Worm (Caenorhabditis elegans) whole organism, mixed stage, embryonic: ENCODE measurements around the gene C47E12.9.

Experiments used
- M03D4.4 ChIP-seq: sonication (generic microtip); optimal IDR thresholded peaks from 2 replicates; lab custom pipeline; 2017; ENCODE audit warnings: mild to moderate bottlenecking, missing genetic modification characterization, missing compliant biosample characterization
- bed-3 ChIP-seq: fragments of 200-800 bp; sonication (Bioruptor generic); optimal IDR thresholded peaks from 3 replicates; lab custom pipeline; 2018; ENCODE audit warnings: mild to moderate bottlenecking, missing genetic modification characterization, moderate library complexity, missing compliant biosample characterization
- blmp-1 ChIP-seq: fragments of 150-350 bp; optimal IDR thresholded peaks from 2 replicates; lab custom pipeline; 2014; ENCODE audit warnings: missing biosample characterization, missing genetic modification characterization
- ceh-83 ChIP-seq: fragments of 200-800 bp; sonication (Bioruptor generic); optimal IDR thresholded peaks from 2 replicates; lab custom pipeline; 2018; ENCODE audit warnings: mild to moderate bottlenecking, missing genetic modification characterization, missing compliant biosample characterization
- ces-1 ChIP-seq: fragments of 150-350 bp; optimal IDR thresholded peaks from 2 replicates; lab custom pipeline; 2014; ENCODE audit warnings: missing biosample characterization, missing genetic modification reagents, missing genetic modification characterization
- drap-1 ChIP-seq: fragments of 200-800 bp; sonication (Bioruptor generic); optimal IDR thresholded peaks from 3 replicates; lab custom pipeline; 2018; ENCODE audit warnings: mild to moderate bottlenecking, missing genetic modification characterization, missing compliant biosample characterization
- elt-1 ChIP-seq: sonication (generic microtip); optimal IDR thresholded peaks from 2 replicates; lab custom pipeline; 2017; ENCODE audit warnings: missing genetic modification characterization, mild to moderate bottlenecking, missing compliant biosample characterization, antibody characterized with exemption, moderate library complexity, borderline replicate concordance; ENCODE audit not compliant: insufficient read depth
- elt-3 ChIP-seq: fragments of 150-350 bp; optimal IDR thresholded peaks from 2 replicates; lab custom pipeline; 2014; ENCODE audit warnings: missing biosample characterization, missing genetic modification characterization
- ham-2 ChIP-seq: fragments of 200-800 bp; sonication (Bioruptor generic); optimal IDR thresholded peaks from 2 replicates; lab custom pipeline; 2018; ENCODE audit warnings: mild to moderate bottlenecking, missing genetic modification characterization, missing compliant biosample characterization
- lin-13 ChIP-seq: fragments of 150-350 bp; optimal IDR thresholded peaks from 2 replicates; lab custom pipeline; 2014; ENCODE audit warnings: missing biosample characterization, missing genetic modification characterization
- lin-32 ChIP-seq: fragments of 200-800 bp; sonication (Bioruptor generic); optimal IDR thresholded peaks from 2 replicates; lab custom pipeline; 2018; ENCODE audit warnings: mild to moderate bottlenecking, missing genetic modification characterization, missing compliant biosample characterization
- lsy-2 ChIP-seq: fragments of 150-350 bp; optimal IDR thresholded peaks from 2 replicates; lab custom pipeline; 2014; ENCODE audit warnings: missing biosample characterization, missing genetic modification characterization
- mab-5 ChIP-seq: fragments of 150-350 bp; optimal IDR thresholded peaks from 2 replicates; lab custom pipeline; 2014; ENCODE audit warnings: missing biosample characterization, missing genetic modification characterization
- mep-1 ChIP-seq: fragments of 150-350 bp; optimal IDR thresholded peaks from 2 replicates; lab custom pipeline; 2017; ENCODE audit warnings: missing biosample characterization, missing genetic modification reagents, missing genetic modification characterization, inconsistent platforms
- mls-2 ChIP-seq: sonication (generic microtip); optimal IDR thresholded peaks from 2 replicates; lab custom pipeline; 2016; ENCODE audit warnings: mild to moderate bottlenecking, missing genetic modification characterization, moderate library complexity, missing compliant biosample characterization
- nhr-12 ChIP-seq: fragments of 150-350 bp; optimal IDR thresholded peaks from 2 replicates; lab custom pipeline; 2014; ENCODE audit warnings: missing biosample characterization, missing genetic modification characterization
- nhr-2 ChIP-seq: fragments of 150-350 bp; optimal IDR thresholded peaks from 2 replicates; lab custom pipeline; 2014; ENCODE audit warnings: missing biosample characterization, missing genetic modification characterization
- nhr-237 ChIP-seq: fragments of 150-350 bp; optimal IDR thresholded peaks from 2 replicates; lab custom pipeline; 2014; ENCODE audit warnings: missing biosample characterization, missing genetic modification characterization
- nhr-28 ChIP-seq: fragments of 150-350 bp; optimal IDR thresholded peaks from 2 replicates; lab custom pipeline; 2014; ENCODE audit warnings: missing biosample characterization, missing genetic modification characterization
- nhr-76 ChIP-seq: sonication (generic microtip); optimal IDR thresholded peaks from 2 replicates; lab custom pipeline; 2017; ENCODE audit warnings: missing biosample characterization, missing genetic modification characterization
- pha-4 ChIP-seq: fragments of 150-350 bp; optimal IDR thresholded peaks from 2 replicates; lab custom pipeline; 2018; ENCODE audit warnings: missing biosample characterization, missing genetic modification reagents, missing genetic modification characterization
- sem-2 ChIP-seq: fragments of 200-800 bp; sonication (Bioruptor generic); optimal IDR thresholded peaks from 2 replicates; lab custom pipeline; 2018; ENCODE audit warnings: mild to moderate bottlenecking, missing genetic modification characterization, missing compliant biosample characterization
- snpc-4 ChIP-seq: fragments of 150-350 bp; optimal IDR thresholded peaks from 2 replicates; lab custom pipeline; 2014; ENCODE audit warnings: missing biosample characterization, missing genetic modification characterization
- sptf-1 ChIP-seq: sonication (generic microtip); optimal IDR thresholded peaks from 2 replicates; lab custom pipeline; 2017; ENCODE audit warnings: mild to moderate bottlenecking, missing genetic modification characterization, moderate library complexity, missing compliant biosample characterization
- tbx-8 ChIP-seq: fragments of 200-800 bp; sonication (Bioruptor generic); optimal IDR thresholded peaks from 2 replicates; lab custom pipeline; 2018; ENCODE audit warnings: mild to moderate bottlenecking, missing genetic modification characterization, moderate library complexity, missing compliant biosample characterization
- unc-120 ChIP-seq: sonication (generic microtip); optimal IDR thresholded peaks from 2 replicates; lab custom pipeline; 2017; ENCODE audit warnings: missing genetic modification characterization, missing compliant biosample characterization; ENCODE audit not compliant: poor library complexity, severe bottlenecking
- unc-39 ChIP-seq: fragments of 150-350 bp; optimal IDR thresholded peaks from 2 replicates; lab custom pipeline; 2014; ENCODE audit warnings: missing biosample characterization, missing genetic modification characterization
- unc-62 ChIP-seq: fragments of 150-350 bp; optimal IDR thresholded peaks from 2 replicates; lab custom pipeline; 2014; ENCODE audit warnings: missing biosample characterization, missing genetic modification reagents, missing genetic modification characterization
- zip-8 ChIP-seq: fragments of 150-350 bp; optimal IDR thresholded peaks from 2 replicates; lab custom pipeline; 2014; ENCODE audit warnings: missing biosample characterization, missing genetic modification characterization
- ztf-11 ChIP-seq: fragments of 150-350 bp; optimal IDR thresholded peaks from 2 replicates; lab custom pipeline; 2014; ENCODE audit warnings: missing biosample characterization, missing genetic modification characterization

Gene C47E12.9

DNA sequence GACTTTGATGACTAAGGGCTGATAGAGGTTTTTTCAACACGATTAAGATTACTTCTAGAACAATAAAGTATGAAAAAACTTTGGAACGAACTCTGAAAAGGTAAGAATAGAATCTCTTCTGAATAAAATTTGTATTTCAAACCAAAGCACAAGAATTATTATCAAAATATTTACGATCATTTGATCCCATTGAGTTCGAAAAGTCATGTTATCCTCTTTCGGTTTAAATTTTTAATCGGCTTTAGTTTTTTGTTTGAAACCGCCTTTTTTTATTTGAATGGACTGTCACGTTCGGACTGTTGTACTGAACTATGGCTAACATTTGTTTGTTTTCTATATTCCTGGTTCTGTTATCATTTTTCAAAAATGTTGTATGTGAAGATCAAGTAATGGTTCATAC, at the start of gene C47E12.9:
Gene C47E12.9, plus strand, starts transcription at position 301 of the 400 bp plus-strand sequence.
- TF ChIP-seq bed-3 (GFP tag; lab: Kevin White, UChicago): no peak
- no peak for TF ChIP-seq lin-13

DNA sequence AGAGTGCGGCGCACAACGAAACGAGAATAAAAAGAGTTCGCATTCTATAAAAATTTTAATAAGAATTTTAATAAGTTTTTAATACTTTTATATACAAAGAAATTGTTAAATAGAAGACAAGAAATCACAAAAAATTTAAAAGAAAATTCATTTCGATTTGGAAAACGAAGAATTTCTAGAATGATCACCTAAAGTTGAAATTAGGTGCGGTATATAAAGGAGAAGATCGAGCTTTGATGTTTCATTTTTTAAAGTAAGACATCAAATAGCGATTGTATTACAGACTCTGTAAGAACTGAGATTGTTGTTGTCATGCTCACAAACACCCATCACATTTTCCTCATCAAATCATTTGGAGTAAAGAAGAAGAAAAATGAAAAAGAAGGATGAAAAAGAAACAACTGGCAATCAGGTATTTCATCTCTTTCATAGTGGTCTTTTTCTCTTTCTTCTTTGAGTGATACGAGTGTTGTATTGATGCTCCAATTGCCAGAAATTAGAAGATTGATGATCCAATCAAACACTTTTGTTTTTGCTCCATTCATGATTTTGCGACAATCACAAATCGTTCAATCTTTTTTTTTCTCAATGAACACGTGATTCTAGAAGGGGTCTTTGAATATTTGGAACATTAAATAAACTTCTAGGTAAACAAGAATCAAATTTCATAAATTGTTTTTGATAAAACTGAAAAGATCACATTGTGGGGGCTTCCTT, 46.2 kb upstream of the C47E12.9 start, which contains the start of gene dur-1:
Gene dur-1, minus strand, starts transcription at position 51 of the 717 bp plus-strand sequence.
- TF ChIP-seq unc-120 (tag; lab: Kevin White, UChicago) (peak; percentile 9), nhr-12 (tag; lab: Kevin White, UChicago) (no peak), ces-1 (GFP tag; lab: Kevin White, UChicago) (no peak), tbx-8 (GFP tag; lab: Kevin White, UChicago) (no peak), unc-62 (GFP tag; lab: Kevin White, UChicago) (peak; percentile 75), blmp-1 (tag; lab: Kevin White, UChicago) (no peak), unc-39 (tag; lab: Kevin White, UChicago) (no peak), nhr-28 (tag; lab: Kevin White, UChicago) (no peak), ham-2 (GFP tag; lab: Kevin White, UChicago) (no peak), sptf-1 (tag; lab: Kevin White, UChicago) (no peak), nhr-76 (tag; lab: Kevin White, UChicago) (no peak), M03D4.4 (tag; lab: Kevin White, UChicago) (no peak)

DNA sequence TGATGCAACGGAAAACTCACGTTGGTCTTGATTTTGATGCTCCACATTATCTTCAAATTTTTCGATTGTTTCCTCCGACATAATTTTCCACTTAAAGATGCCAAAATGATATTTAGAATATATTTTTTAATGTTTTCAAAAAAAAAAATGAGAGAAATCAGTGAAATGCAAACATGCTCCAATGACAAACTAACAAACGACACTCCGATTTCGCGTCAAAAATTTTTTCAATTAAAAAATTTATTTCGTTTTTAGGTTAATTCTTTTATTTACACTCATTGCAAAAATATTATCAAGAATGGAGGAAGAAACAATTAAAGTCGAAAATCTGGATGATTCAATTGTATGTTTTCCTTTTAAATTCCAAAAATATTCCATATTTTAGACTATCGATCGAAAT, 42.4 kb upstream of the C47E12.9 start, which contains the start of the genes trmt-10A and F25H8.2:
Gene trmt-10A, minus strand, starts transcription at position 159 of the 400 bp plus-strand sequence.
Gene F25H8.2, plus strand, starts transcription at position 181 of the 400 bp plus-strand sequence.
- TF ChIP-seq lsy-2 (tag; lab: Kevin White, UChicago) (peak; percentile 58), nhr-2 (tag; lab: Kevin White, UChicago) (no peak), ceh-83 (GFP tag; lab: Kevin White, UChicago) (no peak), pha-4 (no peak), bed-3 (GFP tag; lab: Kevin White, UChicago) (no peak), nhr-12 (tag; lab: Kevin White, UChicago) (no peak), mab-5 (tag; lab: Kevin White, UChicago) (no peak), nhr-237 (tag; lab: Kevin White, UChicago) (peak; percentile 59), lin-32 (GFP tag; lab: Kevin White, UChicago) (no peak), ztf-11 (tag; lab: Kevin White, UChicago) (no peak)

DNA sequence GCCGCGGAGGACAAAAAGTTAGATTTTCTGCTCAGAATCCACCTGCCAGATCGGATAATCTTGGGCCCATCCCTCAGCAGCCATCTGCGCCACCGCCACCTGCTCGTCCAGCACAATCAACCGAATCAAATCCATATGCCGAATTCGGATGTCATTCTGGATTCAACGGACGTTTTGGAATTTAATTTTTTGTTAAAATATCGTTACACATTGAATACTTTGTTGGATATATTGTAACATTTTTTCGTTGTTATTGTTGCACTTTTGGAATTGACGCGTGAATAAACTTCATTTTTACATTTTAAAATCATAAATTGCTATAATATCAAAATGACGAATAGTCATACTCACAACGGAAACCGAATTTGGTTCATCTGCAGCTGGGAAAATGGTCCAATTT, 40.9 kb upstream of the C47E12.9 start, which contains the start of gene spe-29:
Gene spe-29, plus strand, starts transcription at position 301 of the 400 bp plus-strand sequence.
- TF ChIP-seq lsy-2 (tag; lab: Kevin White, UChicago) (no peak), ces-1 (GFP tag; lab: Kevin White, UChicago) (no peak), snpc-4 (tag; lab: Kevin White, UChicago) (no peak)
- TF ChIP-seq, all 35 proteins: peak for 0

DNA sequence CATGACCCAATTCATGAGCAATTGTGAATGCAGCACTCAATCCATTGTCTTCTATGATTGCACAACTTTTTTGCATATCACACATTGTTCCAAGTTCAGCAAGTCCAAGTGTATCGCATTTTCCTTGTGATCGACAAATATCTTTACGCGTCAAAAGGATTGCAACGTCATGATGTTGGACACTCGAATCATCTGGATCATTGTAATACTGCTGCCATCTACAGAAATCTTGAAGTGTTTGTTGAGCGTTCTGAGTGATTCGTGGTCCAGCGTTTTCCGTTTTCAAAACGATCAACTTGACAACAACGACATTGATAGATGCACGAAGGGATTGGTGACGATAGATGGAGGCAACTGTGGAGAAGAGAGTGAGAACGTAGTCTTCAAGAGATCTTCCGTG, 31.3 kb upstream of the C47E12.9 start:
- TF ChIP-seq lin-32 (GFP tag; lab: Kevin White, UChicago) (no peak), mls-2 (no peak), elt-1 (no peak), mab-5 (tag; lab: Kevin White, UChicago) (no peak), nhr-2 (tag; lab: Kevin White, UChicago) (no peak), M03D4.4 (tag; lab: Kevin White, UChicago) (no peak), unc-39 (tag; lab: Kevin White, UChicago) (no peak), zip-8 (no peak), nhr-76 (tag; lab: Kevin White, UChicago) (no peak), lin-13 (no peak), nhr-12 (tag; lab: Kevin White, UChicago) (no peak), sptf-1 (tag; lab: Kevin White, UChicago) (no peak), sem-2 (GFP tag; lab: Kevin White, UChicago) (no peak), lsy-2 (tag; lab: Kevin White, UChicago) (no peak), blmp-1 (tag; lab: Kevin White, UChicago) (no peak), mep-1 (tag; lab: Kevin White, UChicago) (no peak), drap-1 (GFP tag; lab: Kevin White, UChicago) (no peak), elt-3 (tag; lab: Kevin White, UChicago) (no peak)
